Fruit fly (Drosophila melanogaster): ENCODE measurements around the gene PIG-P.
A peak's percentile ranks its signal among the peaks of the same experiment; 100 is the strongest.

Gene PIG-P

dm6 chr3R:26055214-26055632 lies 2.8 kb downstream of the PIG-P start, which contains the start of gene Cmpk (continued):
- TF ChIP-seq HLH4C (GFP tag; IDR thresholded peaks at IDR 0.05; ENCODE audit: partially characterized antibody): no peak
- TF ChIP-seq Hr51 (GFP tag; optimal IDR thresholded peaks at IDR 0.05): peak; percentile 38 to 56
- TF ChIP-seq Nf-YB (GFP tag; optimal IDR thresholded peaks at IDR 0.05): peak; percentile 62
- TF ChIP-seq CG6791 (GFP tag; IDR thresholded peaks at IDR 0.05; ENCODE audit: partially characterized antibody): no peak
- TF ChIP-seq Mad (GFP tag; optimal IDR thresholded peaks at IDR 0.05): peak; percentile 27
- TF ChIP-seq Ssrp (tag; optimal IDR thresholded peaks at IDR 0.05): peak; percentile 2
- TF ChIP-seq CG13424 (tag; optimal IDR thresholded peaks at IDR 0.05): peak; percentile 38
- TF ChIP-seq Xrp1 (GFP tag; IDR thresholded peaks at IDR 0.05): no peak
- TF ChIP-seq pho (GFP tag; optimal IDR thresholded peaks at IDR 0.05): no peak
- no peak for TF ChIP-seq Hr78 (GFP tag; optimal IDR thresholded peaks at IDR 0.05)
- TF ChIP-seq NC2β (GFP tag; optimal IDR thresholded peaks at IDR 0.05): peak; percentile 31
- TF ChIP-seq B-H1 (GFP tag; IDR thresholded peaks at IDR 0.05): no peak; the same call in 2 of the 3 replicates
- TF ChIP-seq Hr3 (GFP tag; optimal IDR thresholded peaks at IDR 0.05): peak; percentile 40
- TF ChIP-seq Atf6 (GFP tag; IDR thresholded peaks at IDR 0.05): no peak
- TF ChIP-seq CG6765 (GFP tag; optimal IDR thresholded peaks at IDR 0.05): peak; percentile 80
- peak; percentile 85; the same call in 1 of the 2 replicates for TF ChIP-seq aop (GFP tag; IDR thresholded peaks at IDR 0.05)
- TF ChIP-seq Ada2b (GFP tag; IDR thresholded peaks at IDR 0.05): no peak
- peak; percentile 71 for TF ChIP-seq Xbp1 (GFP tag; optimal IDR thresholded peaks at IDR 0.05)
- TF ChIP-seq C15 (GFP tag; IDR thresholded peaks at IDR 0.05): no peak
- peak; percentile 1 for TF ChIP-seq Bteb2 (GFP tag; optimal IDR thresholded peaks at IDR 0.05)
- peak; percentile 88; the same call in 2 of the 4 replicates for TF ChIP-seq chinmo (GFP tag; IDR thresholded peaks at IDR 0.05; ENCODE audit: partially characterized antibody)
- peak; percentile 84 for TF ChIP-seq Meics (GFP tag; optimal IDR thresholded peaks at IDR 0.05)
- peak; percentile 26 for TF ChIP-seq maf-S (GFP tag; optimal IDR thresholded peaks at IDR 0.05)
- peak; percentile 48 for TF ChIP-seq lilli (GFP tag; optimal IDR thresholded peaks at IDR 0.05)
- peak; percentile 54 for TF ChIP-seq HHEX (GFP tag; optimal IDR thresholded peaks at IDR 0.05)
- peak; percentile 86 for TF ChIP-seq CG6254 (GFP tag; optimal IDR thresholded peaks at IDR 0.05)
- TF ChIP-seq CG10462 (GFP tag; optimal IDR thresholded peaks at IDR 0.05): no peak
- no peak for TF ChIP-seq run (tag; optimal IDR thresholded peaks at IDR 0.05)
- TF ChIP-seq CG7271 (tag; optimal IDR thresholded peaks at IDR 0.05): peak; percentile 85
- no peak for TF ChIP-seq CG12155 (GFP tag; optimal IDR thresholded peaks at IDR 0.05)
- peak; percentile 39 for TF ChIP-seq CG13624 (GFP tag; optimal IDR thresholded peaks at IDR 0.05)
- TF ChIP-seq CG15011 (GFP tag; optimal IDR thresholded peaks at IDR 0.05): peak; percentile 64
- TF ChIP-seq CG15696 (tag; optimal IDR thresholded peaks at IDR 0.05): peak; percentile 19
- TF ChIP-seq Awh (GFP tag; IDR thresholded peaks at IDR 0.05): no peak
- TF ChIP-seq usp (GFP tag; optimal IDR thresholded peaks at IDR 0.05): no peak
- TF ChIP-seq CG8359 (GFP tag; optimal IDR thresholded peaks at IDR 0.05; ENCODE audit: borderline replicate concordance): peak; percentile 43
- TF ChIP-seq ham (GFP tag; IDR thresholded peaks at IDR 0.05): no peak
- TF ChIP-seq fu2 (GFP tag; optimal IDR thresholded peaks at IDR 0.05): no peak
- TF ChIP-seq Chrac-16 (GFP tag; optimal IDR thresholded peaks at IDR 0.05): peak; percentile 17
- TF ChIP-seq al (GFP tag; IDR thresholded peaks at IDR 0.05): no peak
- TF ChIP-seq CG32767 (GFP tag; IDR thresholded peaks at IDR 0.05): peak; percentile 47; the same call in 1 of the 2 replicates
- TF ChIP-seq shn (GFP tag; optimal IDR thresholded peaks at IDR 0.05): peak; percentile 32
- peak; percentile 75 for TF ChIP-seq CG9727 (GFP tag; optimal IDR thresholded peaks at IDR 0.05)
- no peak for TF ChIP-seq Elba2 (GFP tag; optimal IDR thresholded peaks at IDR 0.05)
- TF ChIP-seq chif (GFP tag; optimal IDR thresholded peaks at IDR 0.05): no peak
- TF ChIP-seq CG30431 (GFP tag; optimal IDR thresholded peaks at IDR 0.05): peak; percentile 64
- peak; percentile 92 for TF ChIP-seq B-H2 (GFP tag; optimal IDR thresholded peaks at IDR 0.05)
- TF ChIP-seq CG6689 (GFP tag; IDR thresholded peaks at IDR 0.05): peak; percentile 99
- peak; percentile 55 for TF ChIP-seq CTCF (GFP tag; optimal IDR thresholded peaks at IDR 0.05)
- TF ChIP-seq dan (GFP tag; IDR thresholded peaks at IDR 0.05): no peak
- TF ChIP-seq E2f2 (GFP tag; IDR thresholded peaks at IDR 0.05): peak; percentile 92
- peak; percentile 68 for TF ChIP-seq zfh2 (GFP tag; optimal IDR thresholded peaks at IDR 0.05)

Measured in whole organism, embryonic.